Worm (Caenorhabditis elegans): ENCODE results near the gene npr-33.

The npr-33 gene

DNA sequence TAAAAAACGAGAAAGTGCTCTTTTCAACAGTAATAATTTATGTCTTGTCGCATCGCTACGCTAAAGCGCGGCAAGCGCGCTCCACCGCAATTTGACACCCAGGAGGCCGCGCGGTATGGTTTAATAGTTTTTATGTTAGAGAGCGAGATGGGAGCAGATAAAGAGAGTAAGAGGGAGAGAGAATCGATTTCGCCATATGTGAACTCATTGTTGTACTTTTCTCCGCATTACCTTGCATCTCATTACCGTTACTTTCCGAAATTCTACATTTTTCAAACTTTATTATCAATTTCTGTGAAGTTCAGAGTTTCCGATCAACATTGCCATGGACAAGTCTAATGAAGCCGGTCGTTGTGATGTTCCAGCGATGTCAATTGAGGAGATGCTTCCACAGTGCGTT, 13.0 kb downstream of the npr-33 start, which contains the start of gene F31B9.3:
TSS of gene F31B9.3 (plus strand) at position 301 of the 400 bp plus-strand sequence.
- TF ChIP-seq efl-1 (optimal IDR thresholded peaks at IDR 0.05) (no peak), efl-1 (GFP tag; optimal IDR thresholded peaks at IDR 0.05 in 1 of 2) (no peak), zag-1 (tag; optimal IDR thresholded peaks at IDR 0.05) (no peak), snpc-4 (tag; optimal IDR thresholded peaks at IDR 0.05) (no peak), hlh-4 (tag; optimal IDR thresholded peaks at IDR 0.05) (no peak), nhr-28 (tag; optimal IDR thresholded peaks at IDR 0.05) (no peak), nhr-77 (tag; optimal IDR thresholded peaks at IDR 0.05) (no peak), fos-1 (tag; optimal IDR thresholded peaks at IDR 0.05) (no peak), nhr-20 (tag; optimal IDR thresholded peaks at IDR 0.05) (no peak), jun-1 (tag; optimal IDR thresholded peaks at IDR 0.05) (no peak), egl-27 (tag; optimal IDR thresholded peaks at IDR 0.05) (no peak), rnt-1 (tag; optimal IDR thresholded peaks at IDR 0.05) (no peak), ceh-63 (GFP tag; optimal IDR thresholded peaks at IDR 0.05) (no peak), lir-3 (tag; optimal IDR thresholded peaks at IDR 0.05; ENCODE audit: poor library complexity) (no peak), unc-98 (GFP tag; IDR thresholded peaks at IDR 0.05) (no peak), sup-37 (GFP tag; optimal IDR thresholded peaks at IDR 0.05) (no peak), pax-3 (tag; optimal IDR thresholded peaks at IDR 0.05) (no peak)

DNA sequence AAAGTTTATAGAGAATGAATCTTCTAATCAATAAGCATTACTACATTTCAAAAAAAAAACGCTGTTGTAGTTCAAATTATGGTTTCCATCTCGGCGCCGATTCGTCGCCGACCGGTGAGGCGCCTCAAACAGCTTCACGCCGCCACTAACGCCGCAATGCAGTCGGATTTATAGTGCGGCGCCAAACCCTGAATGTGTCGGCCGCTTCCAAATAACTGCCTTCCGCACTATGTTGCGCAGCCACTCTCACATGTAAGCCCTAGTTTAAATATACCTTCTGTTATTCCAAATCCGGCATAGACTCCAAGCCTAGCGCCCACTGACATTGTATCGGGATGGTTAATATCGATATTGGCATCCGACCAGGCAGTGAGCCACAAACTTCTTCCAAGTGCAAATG, 22.4 kb downstream of the npr-33 start:
- TF ChIP-seq skn-1 (tag; optimal IDR thresholded peaks at IDR 0.05) (no peak), lin-15B (tag; optimal IDR thresholded peaks at IDR 0.05) (no peak), mab-9 (GFP tag; IDR thresholded peaks at IDR 0.05) (no peak), elt-3 (tag; optimal IDR thresholded peaks at IDR 0.05) (no peak), tbx-2 (tag; optimal IDR thresholded peaks at IDR 0.05) (no peak), unc-62 (GFP tag; optimal IDR thresholded peaks at IDR 0.05) (no peak), ceh-8 (GFP tag; optimal IDR thresholded peaks at IDR 0.05) (no peak), snpc-4 (tag; optimal IDR thresholded peaks at IDR 0.05) (no peak), fkh-8 (tag; optimal IDR thresholded peaks at IDR 0.05) (no peak), fos-1 (tag; optimal IDR thresholded peaks at IDR 0.05) (no peak), C34B4.2 (tag; optimal IDR thresholded peaks at IDR 0.05) (no peak), ztf-11 (tag; optimal IDR thresholded peaks at IDR 0.05) (no peak), zip-4 (GFP tag; optimal IDR thresholded peaks at IDR 0.05) (no peak), isw-1 (GFP tag; IDR thresholded peaks at IDR 0.05) (no peak)

DNA sequence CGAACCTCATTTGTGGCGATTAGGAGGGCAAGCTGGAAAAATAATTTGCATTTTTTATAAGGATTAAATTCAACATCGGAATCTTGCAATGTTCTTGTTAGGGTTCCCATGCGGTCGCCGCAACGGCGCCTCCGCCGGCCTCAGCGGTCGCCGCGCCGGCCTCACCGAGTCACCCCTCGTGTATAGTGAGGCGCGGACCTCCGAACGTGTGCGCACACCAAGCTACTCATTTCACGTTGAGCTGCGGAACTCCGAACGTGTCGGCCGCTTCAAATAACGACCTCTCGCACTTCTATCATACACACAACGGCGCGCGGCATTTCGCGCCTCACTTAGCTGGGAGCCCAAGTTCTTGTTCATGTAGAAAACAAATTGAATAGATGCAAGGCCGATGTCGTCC, 27.4 kb downstream of the npr-33 start:
- TF ChIP-seq grh-1 (GFP tag; IDR thresholded peaks at IDR 0.05): no peak
- TF ChIP-seq skn-1 (tag; optimal IDR thresholded peaks at IDR 0.05): no peak
- no peak for TF ChIP-seq dsc-1 (tag; optimal IDR thresholded peaks at IDR 0.05)
- no peak for TF ChIP-seq pqm-1 (tag; optimal IDR thresholded peaks at IDR 0.05)
- no peak for TF ChIP-seq unc-98 (GFP tag; IDR thresholded peaks at IDR 0.05)
- no peak for TF ChIP-seq rnt-1 (tag; optimal IDR thresholded peaks at IDR 0.05)
- no peak for TF ChIP-seq nhr-85 (tag)
- TF ChIP-seq dpl-1 (GFP tag; optimal IDR thresholded peaks at IDR 0.05): no peak
- no peak for TF ChIP-seq snu-23 (GFP tag; optimal IDR thresholded peaks at IDR 0.05)
- TF ChIP-seq unc-86 (tag; optimal IDR thresholded peaks at IDR 0.05): no peak
- TF ChIP-seq elt-3 (tag; optimal IDR thresholded peaks at IDR 0.05): no peak
- TF ChIP-seq lin-13 (GFP tag; optimal IDR thresholded peaks at IDR 0.05): no peak
- TF ChIP-seq xbp-1 (tag; optimal IDR thresholded peaks at IDR 0.05): no peak

DNA sequence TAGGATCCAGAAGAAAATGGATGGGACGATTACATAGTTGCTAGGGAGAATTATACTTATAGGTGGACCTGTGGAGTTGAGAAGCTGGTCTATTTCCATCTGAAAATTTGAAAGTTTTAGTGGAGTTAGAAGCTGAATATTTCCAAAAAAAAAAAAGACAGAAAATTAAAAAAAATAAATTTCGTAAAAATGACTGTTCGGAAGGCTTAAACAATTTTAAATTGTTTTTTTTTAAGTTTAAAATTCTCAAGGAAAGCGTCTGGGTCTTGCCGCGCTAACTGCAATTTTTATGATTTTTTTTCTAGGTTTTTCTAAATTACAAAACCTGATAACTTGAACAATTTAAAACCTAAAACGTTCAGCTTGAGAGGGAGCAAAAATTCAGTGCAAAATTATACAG, 28.8 kb downstream of the npr-33 start, which contains the start of gene mrp-3:
TSS of gene mrp-3 (minus strand) at position 101 of the 400 bp plus-strand sequence.
- TF ChIP-seq ama-1 (optimal IDR thresholded peaks at IDR 0.05) (no peak), ceh-90 (tag; optimal IDR thresholded peaks at IDR 0.05) (no peak), nhr-19 (GFP tag; conservative IDR thresholded peaks at IDR 0.05) (no peak), sup-37 (GFP tag; optimal IDR thresholded peaks at IDR 0.05) (no peak), snpc-4 (tag; optimal IDR thresholded peaks at IDR 0.05) (no peak), tlp-1 (tag; optimal IDR thresholded peaks at IDR 0.05) (no peak), mab-9 (GFP tag; IDR thresholded peaks at IDR 0.05) (no peak), nhr-90 (tag; optimal IDR thresholded peaks at IDR 0.05; ENCODE audit: poor library complexity) (no peak), sox-4 (tag; optimal IDR thresholded peaks at IDR 0.05) (no peak), ces-1 (GFP tag; optimal IDR thresholded peaks at IDR 0.05) (no peak), ceh-63 (GFP tag; optimal IDR thresholded peaks at IDR 0.05) (no peak), lin-35 (GFP tag; optimal IDR thresholded peaks at IDR 0.05) (no peak), nhr-20 (tag; optimal IDR thresholded peaks at IDR 0.05) (no peak), C04F5.9 (tag; optimal IDR thresholded peaks at IDR 0.05) (no peak)

Measured in whole organism, L1 larva.